Worm (Caenorhabditis elegans): ENCODE data around the gene H39E23.3.

H39E23.3 gene

DNA sequence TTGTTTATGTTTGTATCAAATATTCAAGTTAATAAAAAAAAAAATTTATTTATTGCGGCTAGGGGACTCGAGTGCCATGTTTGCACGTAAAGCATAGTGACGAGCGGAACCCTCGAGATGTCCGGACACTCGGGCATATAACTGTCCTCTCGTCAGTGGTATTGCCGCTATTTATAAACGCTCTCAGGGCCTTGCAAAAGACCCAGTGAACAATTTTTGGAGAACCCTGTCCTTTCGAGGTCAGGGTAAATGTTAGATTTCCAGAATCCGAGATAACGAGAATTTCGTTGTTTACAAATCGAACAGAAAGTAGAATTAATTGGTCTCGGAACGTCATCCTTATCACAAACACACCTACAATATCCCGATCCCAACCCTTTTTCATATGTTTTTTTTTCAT, 15.2 kb upstream of the H39E23.3 start, which contains the start of gene D1086.3 (continued):
- TF ChIP-seq cebp-2 (GFP tag; IDR thresholded peaks at IDR 0.05) = no peak
- TF ChIP-seq ztf-25 (GFP tag; IDR thresholded peaks at IDR 0.05) = 0 out of 2 replicates have a peak, but pooled peaks have one; percentile 58
- no peak for TF ChIP-seq Y56A3A.18 (GFP tag; IDR thresholded peaks at IDR 0.05)
- TF ChIP-seq ztf-3 (GFP tag; optimal IDR thresholded peaks at IDR 0.05) = no peak
- no peak for TF ChIP-seq ztf-6 (GFP tag; IDR thresholded peaks at IDR 0.05)
- TF ChIP-seq mxl-1 (tag; optimal IDR thresholded peaks at IDR 0.05) = peak; percentile 51
- TF ChIP-seq ets-4 (GFP tag; optimal IDR thresholded peaks at IDR 0.05) = no peak
- TF ChIP-seq hrde-1 (tag; optimal IDR thresholded peaks at IDR 0.05; ENCODE audit: borderline replicate concordance) = peak; percentile 27
- TF ChIP-seq lin-54 (GFP tag; optimal IDR thresholded peaks at IDR 0.05) = peak; percentile 63
- peak; percentile 52 for TF ChIP-seq repo-1 (tag; optimal IDR thresholded peaks at IDR 0.05)
- no peak for TF ChIP-seq sdz-38 (tag; optimal IDR thresholded peaks at IDR 0.05)
- TF ChIP-seq ztf-28 (GFP tag; IDR thresholded peaks at IDR 0.05) = no peak
- TF ChIP-seq dpl-1 (GFP tag; optimal IDR thresholded peaks at IDR 0.05) = no peak
- no peak for TF ChIP-seq B0035.1 (tag; optimal IDR thresholded peaks at IDR 0.05)
- TF ChIP-seq B0019.2 (GFP tag; conservative IDR thresholded peaks at IDR 0.05) = no peak
- TF ChIP-seq sea-2 (GFP tag; IDR thresholded peaks at IDR 0.05) = no peak
- TF ChIP-seq ceh-79 (tag; optimal IDR thresholded peaks at IDR 0.05) = no peak
- TF ChIP-seq unc-130 (GFP tag; optimal IDR thresholded peaks at IDR 0.05) = peak; percentile 59
- no peak for TF ChIP-seq aptf-2 (GFP tag; conservative IDR thresholded peaks at IDR 0.05)
- no peak for TF ChIP-seq F57A8.1 (GFP tag; optimal IDR thresholded peaks at IDR 0.05)
- TF ChIP-seq zfh-2 (GFP tag; conservative IDR thresholded peaks at IDR 0.05) = no peak
- no peak for TF ChIP-seq zim-3 (tag; optimal IDR thresholded peaks at IDR 0.05)
- TF ChIP-seq Y53G8AR.9 (GFP tag; conservative IDR thresholded peaks at IDR 0.05) = 0 out of 2 replicates have a peak, but pooled peaks have one; percentile 69
- TF ChIP-seq tbx-9 (tag; optimal IDR thresholded peaks at IDR 0.05; ENCODE audit: borderline replicate concordance) = no peak
- TF ChIP-seq hlh-26 (GFP tag; conservative IDR thresholded peaks at IDR 0.05) = no peak
- no peak for TF ChIP-seq F57C9.4 (tag; optimal IDR thresholded peaks at IDR 0.05)
- TF ChIP-seq athp-1 (tag; optimal IDR thresholded peaks at IDR 0.05) = no peak
- TF ChIP-seq B0261.1 (tag; optimal IDR thresholded peaks at IDR 0.05) = peak; percentile 5
- TF ChIP-seq ceh-100 (GFP tag; IDR thresholded peaks at IDR 0.05) = peak; percentile 67
- no peak for TF ChIP-seq C06A6.2 (GFP tag; conservative IDR thresholded peaks at IDR 0.05)
- TF ChIP-seq hmg-1.2 (GFP tag; IDR thresholded peaks at IDR 0.05) = peak; percentile 97
- no peak for TF ChIP-seq hsf-1 (GFP tag; IDR thresholded peaks at IDR 0.05)
- TF ChIP-seq lag-1 (GFP tag; IDR thresholded peaks at IDR 0.05) = no peak
- TF ChIP-seq snpc-3.4 (tag; optimal IDR thresholded peaks at IDR 0.05) = peak; percentile 98
- TF ChIP-seq egrh-3 (GFP tag; IDR thresholded peaks at IDR 0.05) = no peak
- no peak for TF ChIP-seq Y67H2A.10 (GFP tag; conservative IDR thresholded peaks at IDR 0.05)
- peak; percentile 80 for TF ChIP-seq tbp1 (GFP tag; optimal IDR thresholded peaks at IDR 0.05)
- TF ChIP-seq F22D6.2 (tag; optimal IDR thresholded peaks at IDR 0.05) = no peak
- TF ChIP-seq nfya-2 (GFP tag; IDR thresholded peaks at IDR 0.05) = no peak
- TF ChIP-seq cebp-1 (GFP tag; IDR thresholded peaks at IDR 0.05) = no peak
- no peak for TF ChIP-seq cebp-1 (tag; optimal IDR thresholded peaks at IDR 0.05)
- no peak for TF ChIP-seq dpff-1 (tag; optimal IDR thresholded peaks at IDR 0.05)
- no peak for TF ChIP-seq mel-28 (tag; optimal IDR thresholded peaks at IDR 0.05; ENCODE audit: borderline replicate concordance)
- no peak for TF ChIP-seq tlf-1 (GFP tag; optimal IDR thresholded peaks at IDR 0.05)
- peak; percentile 93 for TF ChIP-seq attf-6 (GFP tag; IDR thresholded peaks at IDR 0.05)
- TF ChIP-seq pbrm-1 (GFP tag; IDR thresholded peaks at IDR 0.05) = peak; percentile 95
- no peak for TF ChIP-seq attf-5 (GFP tag; optimal IDR thresholded peaks at IDR 0.05)
- TF ChIP-seq nfyb-1 (GFP tag; IDR thresholded peaks at IDR 0.05) = peak; percentile 78
- no peak for TF ChIP-seq gei-17 (GFP tag; optimal IDR thresholded peaks at IDR 0.05)
- peak; percentile 69 for TF ChIP-seq F33H1.4 (GFP tag; IDR thresholded peaks at IDR 0.05)

All from whole organism, young adult.